Worm (Caenorhabditis elegans): ENCODE data around the gene F44E7.7.
A peak's percentile ranks its signal among the peaks of the same experiment; 100 is the strongest.
"Not testable (repeated sequence)": the region's sequence is repeated elsewhere in the genome, so short reads cannot be mapped to it uniquely, and the experiment has no call there.

F44E7.7 gene

ce11 chrV:5765081-5765480 lies 20.2 kb downstream of the F44E7.7 start, which contains the start of gene pgph-2:
pgph-2 (plus strand) TSS chrV:5765127.
- TF ChIP-seq W03F9.2 (tag; optimal IDR thresholded peaks at IDR 0.05) (no peak), him-1 (tag; optimal IDR thresholded peaks at IDR 0.05) (no peak), dao-5 (tag; optimal IDR thresholded peaks at IDR 0.05) (no peak)

- TF ChIP-seq him-1 (tag; optimal IDR thresholded peaks at IDR 0.05) (no peak), W03F9.2 (tag; optimal IDR thresholded peaks at IDR 0.05) (peak; percentile 25), dao-5 (tag; optimal IDR thresholded peaks at IDR 0.05) (no peak)
Measured at ce11 chrV:5763787-5764186, 21.5 kb downstream of the F44E7.7 start, which contains the start of gene pgph-3. pgph-3 (minus strand) TSS chrV:5763846.

- TF ChIP-seq W03F9.2 (tag; optimal IDR thresholded peaks at IDR 0.05) (no peak), him-1 (tag; optimal IDR thresholded peaks at IDR 0.05) (no peak), dao-5 (tag; optimal IDR thresholded peaks at IDR 0.05) (no peak)
Measured at ce11 chrV:5760132-5760531, 25.1 kb downstream of the F44E7.7 start, which contains the start of gene C53A3.1. C53A3.1 (minus strand) TSS chrV:5760232.

ce11 chrV:5758780-5759179 lies 26.5 kb downstream of the F44E7.7 start, which contains the start of gene C53A3.4:
C53A3.4 (minus strand) TSS chrV:5758880.
- TF ChIP-seq dao-5 (tag; optimal IDR thresholded peaks at IDR 0.05), result no peak
- no peak for TF ChIP-seq W03F9.2 (tag; optimal IDR thresholded peaks at IDR 0.05)
- no peak for TF ChIP-seq him-1 (tag; optimal IDR thresholded peaks at IDR 0.05)

ce11 chrV:5756193-5756592 lies 29.1 kb downstream of the F44E7.7 start, which contains the start of gene C53A3.3:
C53A3.3 (plus strand) TSS chrV:5756493.
- TF ChIP-seq him-1 (tag; optimal IDR thresholded peaks at IDR 0.05), result no peak
- TF ChIP-seq W03F9.2 (tag; optimal IDR thresholded peaks at IDR 0.05), result no peak
- no peak for TF ChIP-seq dao-5 (tag; optimal IDR thresholded peaks at IDR 0.05)

- TF ChIP-seq W03F9.2, him-1, dao-5 (tag; optimal IDR thresholded peaks at IDR 0.05): not testable (repeated sequence)
Measured at ce11 chrV:5755203-5755693, 30.0 kb downstream of the F44E7.7 start, which contains the start of gene K09H11.11. K09H11.11 (minus strand) TSS chrV:5755253.

- TF ChIP-seq W03F9.2 (tag; optimal IDR thresholded peaks at IDR 0.05) (no peak), him-1 (tag; optimal IDR thresholded peaks at IDR 0.05) (no peak), dao-5 (tag; optimal IDR thresholded peaks at IDR 0.05) (no peak)
Measured at ce11 chrV:5753432-5753831, 31.8 kb downstream of the F44E7.7 start, which contains the start of gene pgph-1. pgph-1 (minus strand) TSS chrV:5753532.

ce11 chrV:5747519-5747918 lies 37.8 kb downstream of the F44E7.7 start, which contains the start of gene acds-10:
acds-10 (plus strand) TSS chrV:5747819.
- no peak for TF ChIP-seq W03F9.2 (tag; optimal IDR thresholded peaks at IDR 0.05)
- TF ChIP-seq him-1 (tag; optimal IDR thresholded peaks at IDR 0.05), result no peak
- TF ChIP-seq dao-5 (tag; optimal IDR thresholded peaks at IDR 0.05), result no peak

ce11 chrV:5746237-5746636 lies 39.0 kb downstream of the F44E7.7 start:
- TF ChIP-seq dao-5 (tag; optimal IDR thresholded peaks at IDR 0.05), result no peak
- TF ChIP-seq W03F9.2 (tag; optimal IDR thresholded peaks at IDR 0.05), result no peak
- no peak for TF ChIP-seq him-1 (tag; optimal IDR thresholded peaks at IDR 0.05)

ce11 chrV:5741237-5741636 lies 44.0 kb downstream of the F44E7.7 start:
- TF ChIP-seq dao-5 (tag; optimal IDR thresholded peaks at IDR 0.05) (no peak), W03F9.2 (tag; optimal IDR thresholded peaks at IDR 0.05) (no peak), him-1 (tag; optimal IDR thresholded peaks at IDR 0.05) (no peak)

- no peak for TF ChIP-seq W03F9.2 (tag; optimal IDR thresholded peaks at IDR 0.05)
- no peak for TF ChIP-seq dao-5 (tag; optimal IDR thresholded peaks at IDR 0.05)
- no peak for TF ChIP-seq him-1 (tag; optimal IDR thresholded peaks at IDR 0.05)
Measured at ce11 chrV:5739438-5739837, 45.8 kb downstream of the F44E7.7 start.

ce11 chrV:5736068-5736467 lies 49.2 kb downstream of the F44E7.7 start, which contains the start of gene K09H11.6:
K09H11.6 (minus strand) TSS chrV:5736168.
- TF ChIP-seq dao-5 (tag; optimal IDR thresholded peaks at IDR 0.05) (no peak), him-1 (tag; optimal IDR thresholded peaks at IDR 0.05) (no peak), W03F9.2 (tag; optimal IDR thresholded peaks at IDR 0.05) (no peak)

Data from whole organism, L4/young adult.